Fruit fly (Drosophila melanogaster) whole organism, prepupa: ENCODE data around the gene CG10508.
A peak's percentile ranks its signal among the peaks of the same experiment; 100 is the strongest.

Experiments used
- Blimp-1 ChIP-seq: fragments of 200-800 bp; sonication (Bioruptor generic); optimal IDR thresholded peaks from 3 replicates; lab custom pipeline; 2017; ENCODE audit warnings: missing biosample characterization, missing genetic modification characterization, mild to moderate bottlenecking, moderate library complexity, missing genetic modification reagents
- CG10631 ChIP-seq: fragments of 200-800 bp; sonication (Bioruptor generic); optimal IDR thresholded peaks from 2 replicates; lab custom pipeline; 2016; ENCODE audit warnings: missing biosample characterization, missing genetic modification characterization
- CG10669 ChIP-seq: fragments of 200-800 bp; sonication (Bioruptor generic); optimal IDR thresholded peaks from 3 replicates; lab custom pipeline; 2018; ENCODE audit warnings: missing biosample characterization, mild to moderate bottlenecking, missing genetic modification characterization, moderate library complexity
- CG11902 ChIP-seq: fragments of 200-800 bp; sonication (Bioruptor generic); optimal IDR thresholded peaks from 3 replicates; lab custom pipeline; 2016; ENCODE audit warnings: missing biosample characterization, missing genetic modification characterization
- CG15336 ChIP-seq: fragments of 200-800 bp; sonication (Bioruptor generic); IDR thresholded peaks from 2 replicates; pipeline ENCODE4 v1.3.6; 2022; ENCODE audit warnings: missing biosample characterization, missing genetic modification characterization
- CG1621 ChIP-seq: fragments of 200-800 bp; sonication (Bioruptor generic); optimal IDR thresholded peaks from 3 replicates; lab custom pipeline; 2018; ENCODE audit warnings: missing biosample characterization, mild to moderate bottlenecking, missing genetic modification characterization
- CG16779 ChIP-seq: fragments of 200-800 bp; sonication (Bioruptor generic); optimal IDR thresholded peaks from 3 replicates; lab custom pipeline; 2017; ENCODE audit warnings: missing biosample characterization, mild to moderate bottlenecking, missing genetic modification characterization
- CG3032 ChIP-seq: fragments of 200-800 bp; optimal IDR thresholded peaks from 2 replicates; lab custom pipeline; 2019; ENCODE audit warnings: missing biosample characterization, mild to moderate bottlenecking, missing genetic modification characterization, moderate library complexity
- CG32006 ChIP-seq: fragments of 200-800 bp; sonication (Bioruptor generic); optimal IDR thresholded peaks from 3 replicates; lab custom pipeline; 2017; ENCODE audit warnings: missing biosample characterization, mild to moderate bottlenecking, missing genetic modification characterization
- CG34406 ChIP-seq: fragments of 200-800 bp; sonication (Bioruptor generic); optimal IDR thresholded peaks from 3 replicates; lab custom pipeline; 2016; ENCODE audit warnings: missing biosample characterization, missing genetic modification characterization
- CG3919 ChIP-seq: fragments of 200-800 bp; sonication (Bioruptor generic); optimal IDR thresholded peaks from 3 replicates; lab custom pipeline; 2016; ENCODE audit warnings: missing biosample characterization, missing genetic modification characterization
- CG6163 ChIP-seq: fragments of 200-800 bp; sonication (Bioruptor generic); IDR thresholded peaks from 3 replicates; pipeline ENCODE4 v1.3.6; 2022; ENCODE audit warnings: missing biosample characterization, missing genetic modification characterization
- CG6854 ChIP-seq: fragments of 200-800 bp; sonication (Bioruptor generic); optimal IDR thresholded peaks from 2 replicates; lab custom pipeline; 2017; ENCODE audit warnings: missing biosample characterization, mild to moderate bottlenecking, missing genetic modification characterization
- CG8119 ChIP-seq: fragments of 200-800 bp; sonication (Bioruptor generic); IDR thresholded peaks from 3 replicates; pipeline ENCODE4 v1.3.6; 2022; ENCODE audit warnings: missing biosample characterization, missing genetic modification characterization
- CG9139 ChIP-seq: fragments of 200-800 bp; sonication (Bioruptor generic); optimal IDR thresholded peaks from 3 replicates; lab custom pipeline; 2017; ENCODE audit warnings: missing biosample characterization, mild to moderate bottlenecking, missing genetic modification characterization
- Eip75B ChIP-seq: fragments of 200-800 bp; sonication (Bioruptor generic); optimal IDR thresholded peaks from 3 replicates; lab custom pipeline; 2016; ENCODE audit warnings: missing biosample characterization, missing genetic modification characterization
- Eip78C ChIP-seq: fragments of 200-800 bp; sonication (Bioruptor generic); peaks from one replicate; lab custom pipeline; 2016; ENCODE audit warnings: missing biosample characterization, missing genetic modification characterization
- Eip93F ChIP-seq: fragments of 200-800 bp; sonication (Bioruptor generic); optimal IDR thresholded peaks from 2 replicates; lab custom pipeline; 2016; ENCODE audit warnings: missing biosample characterization, mild to moderate bottlenecking, missing genetic modification characterization
- Ets21C ChIP-seq: fragments of 200-800 bp; sonication (Bioruptor generic); optimal IDR thresholded peaks from 3 replicates; lab custom pipeline; 2016; ENCODE audit warnings: missing biosample characterization, missing genetic modification characterization
- Gug ChIP-seq: fragments of 200-800 bp; sonication (Bioruptor generic); IDR thresholded peaks from 2 replicates; pipeline ENCODE4 v1.3.6; 2022; ENCODE audit warnings: missing biosample characterization, missing genetic modification characterization
- Hr39 ChIP-seq: fragments of 200-800 bp; sonication (Bioruptor generic); optimal IDR thresholded peaks from 2 replicates; lab custom pipeline; 2016; ENCODE audit warnings: missing biosample characterization, missing genetic modification characterization
- Hr4 ChIP-seq: fragments of 200-800 bp; sonication (Bioruptor generic); optimal IDR thresholded peaks from 3 replicates; lab custom pipeline; 2016; ENCODE audit warnings: missing biosample characterization, missing genetic modification characterization
- Lpt ChIP-seq: fragments of 200-800 bp; sonication (Bioruptor generic); optimal IDR thresholded peaks from 3 replicates; lab custom pipeline; 2016; ENCODE audit warnings: missing biosample characterization, missing genetic modification characterization
- Met ChIP-seq: fragments of 200-800 bp; sonication (Bioruptor generic); optimal IDR thresholded peaks from 3 replicates; lab custom pipeline; 2016; ENCODE audit warnings: missing biosample characterization, missing genetic modification characterization
- Sox102F ChIP-seq: fragments of 200-800 bp; sonication (Bioruptor generic); optimal IDR thresholded peaks from 2 replicates; lab custom pipeline; 2016; ENCODE audit warnings: missing biosample characterization, mild to moderate bottlenecking, missing genetic modification characterization
- Sox14 ChIP-seq: fragments of 200-800 bp; sonication (Bioruptor generic); optimal IDR thresholded peaks from 3 replicates; lab custom pipeline; 2016; ENCODE audit warnings: missing biosample characterization, missing genetic modification characterization
- Sox15 ChIP-seq: fragments of 200-800 bp; sonication (Bioruptor generic); optimal IDR thresholded peaks from 3 replicates; lab custom pipeline; 2016; ENCODE audit warnings: missing biosample characterization, missing genetic modification characterization
- dac ChIP-seq: fragments of 200-800 bp; sonication (Bioruptor generic); optimal IDR thresholded peaks from 2 replicates; lab custom pipeline; 2017; ENCODE audit warnings: missing biosample characterization, mild to moderate bottlenecking, missing genetic modification characterization
- dsx ChIP-seq: fragments of 200-800 bp; optimal IDR thresholded peaks from 3 replicates; lab custom pipeline; 2019; ENCODE audit warnings: missing biosample characterization, mild to moderate bottlenecking, missing genetic modification characterization, moderate library complexity; ENCODE audit not compliant: poor library complexity, severe bottlenecking
- eg ChIP-seq: fragments of 200-800 bp; sonication (Bioruptor generic); IDR thresholded peaks from 3 replicates; pipeline ENCODE4 v1.3.6; 2022; ENCODE audit warnings: missing biosample characterization, missing genetic modification characterization
- esn ChIP-seq: fragments of 200-800 bp; sonication (Bioruptor generic); optimal IDR thresholded peaks from 2 replicates; lab custom pipeline; 2016; ENCODE audit warnings: missing biosample characterization, mild to moderate bottlenecking, missing genetic modification characterization, moderate library complexity
- fd85E ChIP-seq: fragments of 200-800 bp; sonication (Bioruptor generic); optimal IDR thresholded peaks from 3 replicates; lab custom pipeline; 2016; ENCODE audit warnings: missing biosample characterization, missing genetic modification characterization
- fkh ChIP-seq: fragments of 200-800 bp; sonication (Bioruptor generic); optimal IDR thresholded peaks from 3 replicates; lab custom pipeline; 2017; ENCODE audit warnings: missing biosample characterization, mild to moderate bottlenecking, missing genetic modification characterization, moderate library complexity
- lz ChIP-seq: fragments of 200-800 bp; sonication (Bioruptor generic); optimal IDR thresholded peaks from 3 replicates; lab custom pipeline; 2016; ENCODE audit warnings: missing biosample characterization, missing genetic modification characterization
- net ChIP-seq: fragments of 200-800 bp; sonication (Bioruptor generic); optimal IDR thresholded peaks from 3 replicates; lab custom pipeline; 2016; ENCODE audit warnings: missing biosample characterization, missing genetic modification characterization
- spab ChIP-seq: fragments of 200-800 bp; sonication (Bioruptor generic); optimal IDR thresholded peaks from 2 replicates; lab custom pipeline; 2017; ENCODE audit warnings: missing biosample characterization, mild to moderate bottlenecking, missing genetic modification characterization, missing genetic modification reagents
- ss ChIP-seq, 2 experiments: fragments of 200-800 bp; sonication (Bioruptor generic); optimal IDR thresholded peaks; 2 replicates in 1 of 2; 3 replicates in 1 of 2; lab custom pipeline; 2017 to 2018; ENCODE audit warnings: mild to moderate bottlenecking in 2 of 2, missing biosample characterization in 2 of 2, missing genetic modification characterization in 2 of 2, moderate library complexity in 1 of 2
- svp ChIP-seq: fragments of 200-800 bp; sonication (Bioruptor generic); peaks from one replicate; lab custom pipeline; 2016; ENCODE audit warnings: missing biosample characterization, missing genetic modification characterization
- topi ChIP-seq: fragments of 200-800 bp; sonication (Bioruptor generic); optimal IDR thresholded peaks from 3 replicates; lab custom pipeline; 2016; ENCODE audit warnings: missing biosample characterization, missing genetic modification characterization
- vri ChIP-seq: fragments of 200-800 bp; sonication (Bioruptor generic); optimal IDR thresholded peaks from 3 replicates; lab custom pipeline; 2016; ENCODE audit warnings: missing biosample characterization, mild to moderate bottlenecking, missing genetic modification characterization

The CG10508 gene

DNA sequence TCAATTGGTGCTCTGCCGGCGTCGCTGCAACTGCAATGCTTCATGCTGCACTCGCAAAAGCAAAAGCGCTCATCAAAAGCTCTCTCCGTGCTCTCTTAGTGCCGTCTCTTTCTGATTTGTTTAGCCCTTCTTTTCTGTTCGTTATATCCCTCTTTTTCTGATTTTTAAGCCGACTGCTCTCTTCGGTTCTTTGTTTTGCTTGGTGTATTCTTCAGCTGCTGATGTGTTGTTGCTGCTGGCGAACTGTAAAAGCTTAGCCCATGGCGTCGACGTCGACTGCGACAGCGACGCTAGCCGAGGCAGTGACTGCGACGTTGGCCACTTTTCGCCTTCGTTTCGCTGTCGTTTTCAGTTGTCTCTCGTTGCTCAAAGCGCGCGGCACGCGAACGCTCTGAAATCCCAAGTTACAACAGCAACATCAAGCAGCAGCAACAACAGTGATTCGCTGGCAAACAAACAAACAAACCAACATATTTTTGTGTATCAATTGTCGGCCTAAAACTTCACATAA is 30.0 kb downstream of the CG10508 start:
- peak; percentile 22 for TF ChIP-seq dsx
- peak; percentile 47 for TF ChIP-seq CG3919 (GFP tag; lab: Kevin White, UChicago)
- TF ChIP-seq topi = peak; percentile 6
- peak; percentile 87 for TF ChIP-seq Blimp-1 (GFP tag; lab: Kevin White, UChicago)
- TF ChIP-seq CG10669 = no peak
- peak; percentile 41 for TF ChIP-seq Eip75B
- no peak for TF ChIP-seq CG34406 (GFP tag; lab: Kevin White, UChicago)
- TF ChIP-seq CG9139 (GFP tag; lab: Kevin White, UChicago) = peak; percentile 39
- peak; percentile 24 for TF ChIP-seq Eip93F (GFP tag; lab: Kevin White, UChicago)
- peak; percentile 56; the same call in 1 of the 3 replicates for TF ChIP-seq CG6163 (GFP tag; lab: Robert Waterston, UW)
- TF ChIP-seq esn (GFP tag; lab: Kevin White, UChicago) = peak; percentile 14
- TF ChIP-seq Sox102F (GFP tag; lab: Kevin White, UChicago) = peak; percentile 61
- TF ChIP-seq dac (GFP tag; lab: Kevin White, UChicago) = no peak
- peak; percentile 34 for TF ChIP-seq net (GFP tag; lab: Kevin White, UChicago)
- TF ChIP-seq CG15336 (GFP tag; lab: Robert Waterston, UW) = peak; percentile 64
- peak; percentile 58 for TF ChIP-seq Sox14 (GFP tag; lab: Kevin White, UChicago)
- 0 out of 2 replicates have a peak, but pooled peaks have one; percentile 11 for TF ChIP-seq Gug (GFP tag; lab: Robert Waterston, UW)
- TF ChIP-seq svp (GFP tag; lab: Kevin White, UChicago) = peak; percentile 74
- no peak for TF ChIP-seq Hr4
- TF ChIP-seq Ets21C (GFP tag; lab: Kevin White, UChicago) = no peak
- TF ChIP-seq fd85E (GFP tag; lab: Kevin White, UChicago) = peak; percentile 0
- no peak for TF ChIP-seq CG10631
- peak; percentile 54; the same call in 2 of the 3 replicates for TF ChIP-seq eg (GFP tag; lab: Robert Waterston, UW)
- TF ChIP-seq Lpt (GFP tag; lab: Kevin White, UChicago) = peak; percentile 7
- peak; percentile 29 to 55 for TF ChIP-seq ss (GFP tag; optimal IDR thresholded peaks at IDR 0.05; lab: Kevin White, UChicago)
- no peak for TF ChIP-seq CG11902
- TF ChIP-seq lz (GFP tag; lab: Kevin White, UChicago) = peak; percentile 25
- TF ChIP-seq fkh (GFP tag; lab: Kevin White, UChicago) = peak; percentile 58
- TF ChIP-seq CG6854 (GFP tag; lab: Kevin White, UChicago) = peak; percentile 79
- no peak for TF ChIP-seq Hr39 (GFP tag; lab: Kevin White, UChicago)
- TF ChIP-seq CG8119 (GFP tag; lab: Robert Waterston, UW) = peak; percentile 68
- TF ChIP-seq Sox15 = no peak
- TF ChIP-seq Eip78C (GFP tag; lab: Kevin White, UChicago) = peak; percentile 89

DNA sequence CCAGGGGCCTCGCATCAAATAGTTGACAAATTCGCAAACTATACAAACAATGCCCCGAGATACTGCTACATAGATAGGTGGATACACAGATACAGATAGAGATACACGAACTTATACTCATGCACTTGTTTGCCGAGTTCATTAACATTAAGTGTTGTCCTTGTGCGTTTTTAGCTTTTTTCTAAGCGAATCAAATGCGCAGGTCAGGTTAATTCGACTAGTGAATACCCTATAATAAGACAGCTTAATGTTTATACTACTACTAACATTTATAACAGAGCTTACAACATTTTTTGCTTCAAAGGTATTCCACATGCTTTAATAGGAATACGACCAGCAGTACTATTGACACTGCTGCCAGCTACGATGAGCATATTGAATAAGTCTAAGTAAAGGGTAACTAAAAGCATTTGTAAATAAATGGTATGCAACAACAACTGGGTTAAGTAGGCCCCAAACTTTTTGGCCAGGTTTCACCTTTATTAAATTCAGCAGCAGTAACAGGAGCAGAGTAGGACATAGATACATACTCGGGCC is 31.5 kb downstream of the CG10508 start:
- TF ChIP-seq CG11902 = no peak
- peak; percentile 52 for TF ChIP-seq fkh (GFP tag; lab: Kevin White, UChicago)
- TF ChIP-seq svp (GFP tag; lab: Kevin White, UChicago) = peak; percentile 66
- TF ChIP-seq spab = no peak
- TF ChIP-seq CG6163 (GFP tag; lab: Robert Waterston, UW) = 0 out of 3 replicates have a peak, but pooled peaks have one; percentile 10
- TF ChIP-seq CG15336 (GFP tag; lab: Robert Waterston, UW) = 0 out of 2 replicates have a peak, but pooled peaks have one; percentile 36
- TF ChIP-seq Eip78C (GFP tag; lab: Kevin White, UChicago) = peak; percentile 64
- no peak for TF ChIP-seq CG6854 (GFP tag; lab: Kevin White, UChicago)
- peak; percentile 26 for TF ChIP-seq CG32006 (GFP tag; lab: Kevin White, UChicago)
- TF ChIP-seq CG1621 = no peak

DNA sequence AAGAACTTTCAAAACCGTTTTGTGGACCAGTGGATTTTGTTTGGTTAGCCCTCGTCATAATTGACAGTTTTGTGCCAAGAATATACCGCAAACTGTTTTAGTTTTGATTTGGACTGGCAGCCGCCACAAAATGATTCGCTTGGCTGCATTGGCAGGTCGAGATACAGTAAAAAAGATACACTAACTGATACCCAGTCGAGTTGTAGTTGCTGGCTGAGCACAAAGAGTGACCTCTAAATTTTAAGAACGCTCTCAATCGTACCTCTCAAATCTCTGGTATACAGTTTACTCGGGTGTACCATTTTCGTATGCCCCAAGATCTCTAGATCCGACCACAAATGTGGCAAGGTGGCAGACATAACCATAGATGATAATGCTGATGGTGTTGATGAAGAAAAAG is 32.9 kb downstream of the CG10508 start:
- TF ChIP-seq CG15336 (GFP tag; lab: Robert Waterston, UW) (no peak), Met (no peak), CG8119 (GFP tag; lab: Robert Waterston, UW) (no peak), CG10669 (no peak), ss (GFP tag; optimal IDR thresholded peaks at IDR 0.05; lab: Kevin White, UChicago) (no peak), CG16779 (tag; lab: Kevin White, UChicago) (no peak), Hr39 (GFP tag; lab: Kevin White, UChicago) (no peak), CG3032 (no peak), vri (GFP tag; lab: Kevin White, UChicago) (no peak), topi (no peak)
- TF ChIP-seq, all 60 proteins: peak for 0
